Worm (Caenorhabditis elegans): ENCODE measurements around the gene lips-17.
A peak's percentile ranks its signal among the peaks of the same experiment; 100 is the strongest.

The lips-17 gene

DNA sequence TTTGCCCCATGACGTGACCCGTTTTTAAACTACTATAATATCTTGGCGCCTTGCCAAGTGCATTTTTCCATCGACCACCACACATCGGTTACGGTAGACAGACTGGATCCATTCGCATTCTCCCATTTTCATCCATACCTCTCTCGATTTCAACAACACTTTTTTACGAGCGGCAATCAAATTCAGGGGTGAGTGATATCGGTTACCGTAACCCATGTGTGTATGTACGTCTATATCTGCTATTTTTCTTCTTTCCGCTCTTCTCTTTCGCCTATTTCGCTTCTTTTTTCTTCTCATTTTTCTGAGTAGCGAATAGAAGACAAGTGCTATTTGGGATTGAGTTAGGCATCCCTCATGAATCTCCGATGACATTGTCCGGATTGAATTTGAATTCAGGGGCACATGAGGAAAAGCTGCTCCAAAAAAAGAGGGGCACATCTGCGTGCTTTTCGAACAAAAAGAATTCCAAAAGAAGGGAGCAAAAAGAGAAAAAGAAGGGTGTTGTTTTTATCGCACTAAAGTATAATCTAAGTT lies 23.7 kb downstream of the lips-17 start:
- TF ChIP-seq sea-1 (GFP tag; conservative IDR thresholded peaks at IDR 0.05): no peak
- no peak for TF ChIP-seq pes-1 (GFP tag; IDR thresholded peaks at IDR 0.05)
- TF ChIP-seq scrt-1 (GFP tag; IDR thresholded peaks at IDR 0.05): no peak
- no peak for TF ChIP-seq F13C5.2 (tag; optimal IDR thresholded peaks at IDR 0.05)
- no peak for TF ChIP-seq hmg-4 (GFP tag; optimal IDR thresholded peaks at IDR 0.05)
- no peak for TF ChIP-seq flt-1 (GFP tag; IDR thresholded peaks at IDR 0.05)
- TF ChIP-seq tbx-37 (GFP tag; conservative IDR thresholded peaks at IDR 0.05): no peak
- TF ChIP-seq hnd-1 (tag; optimal IDR thresholded peaks at IDR 0.05): no peak
- TF ChIP-seq ets-7 (tag; optimal IDR thresholded peaks at IDR 0.05): no peak
- TF ChIP-seq aly-1 (tag; optimal IDR thresholded peaks at IDR 0.05): no peak
- TF ChIP-seq ceh-13 (GFP tag; optimal IDR thresholded peaks at IDR 0.05): no peak
- no peak for TF ChIP-seq hmbx-1 (tag; optimal IDR thresholded peaks at IDR 0.05)

DNA sequence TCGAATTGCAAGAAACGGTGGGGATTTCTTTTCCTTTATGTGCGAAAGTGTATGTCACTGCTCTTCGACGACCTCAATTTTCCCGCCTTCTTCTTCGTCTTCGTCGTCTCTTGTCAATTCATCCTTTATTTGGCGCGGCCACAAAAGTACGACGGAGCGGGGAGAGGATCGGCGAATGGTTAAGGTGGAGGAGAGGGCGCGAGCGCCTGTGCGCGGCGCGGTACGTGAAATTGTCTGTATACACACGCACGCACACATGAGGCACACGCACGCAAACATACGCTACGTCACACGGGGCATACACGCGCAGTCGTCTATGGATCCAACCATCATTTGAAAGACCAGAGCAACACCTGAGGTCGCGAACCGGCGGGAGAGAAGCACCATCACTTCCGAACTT lies 27.2 kb downstream of the lips-17 start:
- TF ChIP-seq hmg-4 (GFP tag; optimal IDR thresholded peaks at IDR 0.05) (peak; percentile 14), ets-7 (tag; optimal IDR thresholded peaks at IDR 0.05) (no peak)

- TF ChIP-seq flt-1 (GFP tag; IDR thresholded peaks at IDR 0.05) (no peak), hmbx-1 (tag; optimal IDR thresholded peaks at IDR 0.05) (no peak), scrt-1 (GFP tag; IDR thresholded peaks at IDR 0.05) (no peak), ets-7 (tag; optimal IDR thresholded peaks at IDR 0.05) (no peak), B0310.2 (tag; optimal IDR thresholded peaks at IDR 0.05) (no peak), aly-1 (tag; optimal IDR thresholded peaks at IDR 0.05) (no peak), ceh-13 (GFP tag; optimal IDR thresholded peaks at IDR 0.05) (no peak), ama-1 (optimal IDR thresholded peaks at IDR 0.05) (no peak), pes-1 (GFP tag; IDR thresholded peaks at IDR 0.05) (no peak), hmg-4 (GFP tag; optimal IDR thresholded peaks at IDR 0.05) (no peak), sea-1 (GFP tag; conservative IDR thresholded peaks at IDR 0.05) (no peak)
Measured at ce11 chrII:7636941-7637340, 28.9 kb downstream of the lips-17 start.

DNA sequence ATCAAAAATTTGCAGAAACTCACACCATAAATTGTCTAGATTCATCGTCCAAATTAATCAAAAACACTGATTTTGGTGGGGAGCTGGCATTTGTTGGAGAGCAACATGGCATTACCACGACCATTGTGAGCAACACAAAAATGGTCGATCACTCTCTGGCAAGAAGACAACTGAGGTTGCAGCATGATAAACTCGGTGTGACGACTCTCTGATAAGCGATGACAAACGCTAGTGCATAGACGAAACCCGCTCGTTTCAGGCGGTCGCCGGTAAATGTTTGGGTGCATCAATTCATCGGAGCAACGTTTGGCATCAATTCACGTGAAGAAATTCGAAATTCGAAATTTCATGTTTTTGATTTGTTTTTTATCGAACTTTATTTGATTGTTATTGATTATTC lies 31.0 kb downstream of the lips-17 start:
- TF ChIP-seq hnd-1 (tag; optimal IDR thresholded peaks at IDR 0.05) (no peak), hmbx-1 (tag; optimal IDR thresholded peaks at IDR 0.05) (no peak), aly-1 (tag; optimal IDR thresholded peaks at IDR 0.05) (no peak), ama-1 (optimal IDR thresholded peaks at IDR 0.05) (no peak), sea-1 (GFP tag; conservative IDR thresholded peaks at IDR 0.05) (no peak), tbx-11 (GFP tag; IDR thresholded peaks at IDR 0.05) (no peak), tbx-37 (GFP tag; conservative IDR thresholded peaks at IDR 0.05) (no peak), tra-4 (tag; optimal IDR thresholded peaks at IDR 0.05) (no peak), ceh-13 (GFP tag; optimal IDR thresholded peaks at IDR 0.05) (no peak), hmg-4 (GFP tag; optimal IDR thresholded peaks at IDR 0.05) (no peak), flt-1 (GFP tag; IDR thresholded peaks at IDR 0.05) (no peak), pes-1 (GFP tag; IDR thresholded peaks at IDR 0.05) (no peak), B0310.2 (tag; optimal IDR thresholded peaks at IDR 0.05) (no peak), ets-7 (tag; optimal IDR thresholded peaks at IDR 0.05) (no peak), scrt-1 (GFP tag; IDR thresholded peaks at IDR 0.05) (no peak), F13C5.2 (tag; optimal IDR thresholded peaks at IDR 0.05) (no peak), ceh-36 (tag; optimal IDR thresholded peaks at IDR 0.05) (no peak)

DNA sequence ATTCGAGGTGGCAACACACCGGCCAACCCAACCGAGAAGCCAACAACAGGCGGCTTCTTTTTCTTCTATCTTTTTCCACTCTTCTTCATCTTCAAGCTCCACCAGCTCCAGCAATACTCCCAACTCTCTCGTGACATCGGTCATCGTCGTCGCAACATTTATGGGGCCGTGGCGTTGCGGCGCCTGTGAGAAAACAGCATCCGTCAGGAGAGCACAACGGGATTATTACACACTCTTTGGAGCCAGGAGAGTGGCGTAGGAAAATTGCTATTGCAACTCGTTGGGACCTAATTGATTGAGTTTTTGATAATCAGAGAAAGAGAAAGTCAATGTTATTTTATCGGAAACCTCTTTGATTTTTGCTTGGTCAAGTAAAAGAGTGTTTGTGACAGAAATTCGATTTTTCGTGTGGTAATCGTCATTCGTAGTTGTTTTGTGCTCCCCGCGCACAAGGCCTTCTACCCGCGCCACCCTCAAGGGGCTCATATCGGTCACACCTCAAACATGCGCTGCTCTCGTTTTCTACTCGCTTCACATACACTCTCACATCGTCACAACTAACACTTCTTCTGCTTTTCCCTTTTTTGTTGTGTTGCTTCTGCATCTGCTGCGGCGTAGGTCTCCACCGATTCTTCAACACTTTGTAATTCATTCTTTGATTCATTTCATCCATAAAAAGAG lies 32.2 kb downstream of the lips-17 start:
- TF ChIP-seq scrt-1 (GFP tag; IDR thresholded peaks at IDR 0.05) (no peak), flt-1 (GFP tag; IDR thresholded peaks at IDR 0.05) (no peak), tra-4 (tag; optimal IDR thresholded peaks at IDR 0.05) (no peak), tbx-37 (GFP tag; conservative IDR thresholded peaks at IDR 0.05) (no peak), F13C5.2 (tag; optimal IDR thresholded peaks at IDR 0.05) (no peak), hmg-4 (GFP tag; optimal IDR thresholded peaks at IDR 0.05) (no peak), tbx-11 (GFP tag; IDR thresholded peaks at IDR 0.05) (no peak), ets-7 (tag; optimal IDR thresholded peaks at IDR 0.05) (no peak), hnd-1 (tag; optimal IDR thresholded peaks at IDR 0.05) (no peak), ceh-13 (GFP tag; optimal IDR thresholded peaks at IDR 0.05) (no peak), sea-1 (GFP tag; conservative IDR thresholded peaks at IDR 0.05) (no peak), ama-1 (optimal IDR thresholded peaks at IDR 0.05) (no peak)

DNA sequence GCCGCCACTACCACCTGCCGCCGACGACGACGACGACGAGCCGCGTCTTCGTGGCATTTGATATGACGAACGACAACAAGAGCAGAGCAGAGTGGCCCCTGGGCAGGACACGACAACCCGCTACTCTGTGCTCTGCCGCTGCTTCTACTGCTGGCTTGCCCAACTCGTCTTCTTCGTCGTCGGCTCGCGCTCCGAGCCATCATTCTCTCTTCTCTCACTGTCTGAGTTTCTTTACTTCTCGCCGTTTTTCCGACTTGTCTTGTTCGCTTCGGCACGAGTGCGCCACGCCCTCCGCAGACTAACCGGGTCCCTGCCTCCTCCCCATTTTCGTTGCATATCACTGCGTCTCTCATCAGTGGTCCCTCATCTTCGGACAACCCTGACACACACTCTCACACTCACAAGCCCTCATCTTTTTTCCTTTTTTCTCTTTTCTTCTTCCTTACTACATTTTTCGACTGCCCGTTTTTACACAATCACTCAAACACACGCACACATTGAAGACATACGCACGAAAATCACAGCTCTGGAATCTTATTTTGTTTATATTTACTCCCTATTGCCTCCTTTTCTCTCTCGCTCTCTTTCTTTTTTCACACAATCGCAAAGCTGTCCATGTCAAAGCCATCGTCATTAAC lies 34.1 kb downstream of the lips-17 start:
- TF ChIP-seq B0310.2 (tag; optimal IDR thresholded peaks at IDR 0.05): no peak
- TF ChIP-seq F13C5.2 (tag; optimal IDR thresholded peaks at IDR 0.05): no peak
- no peak for TF ChIP-seq scrt-1 (GFP tag; IDR thresholded peaks at IDR 0.05)
- TF ChIP-seq tbx-11 (GFP tag; IDR thresholded peaks at IDR 0.05): no peak
- TF ChIP-seq hmg-4 (GFP tag; optimal IDR thresholded peaks at IDR 0.05): no peak
- no peak for TF ChIP-seq ets-7 (tag; optimal IDR thresholded peaks at IDR 0.05)
- no peak for TF ChIP-seq flt-1 (GFP tag; IDR thresholded peaks at IDR 0.05)
- TF ChIP-seq ama-1 (optimal IDR thresholded peaks at IDR 0.05): no peak
- TF ChIP-seq hnd-1 (tag; optimal IDR thresholded peaks at IDR 0.05): no peak
- no peak for TF ChIP-seq tra-4 (tag; optimal IDR thresholded peaks at IDR 0.05)
- no peak for TF ChIP-seq sea-1 (GFP tag; conservative IDR thresholded peaks at IDR 0.05)
- TF ChIP-seq pes-1 (GFP tag; IDR thresholded peaks at IDR 0.05): no peak
- no peak for TF ChIP-seq ceh-36 (tag; optimal IDR thresholded peaks at IDR 0.05)
- no peak for TF ChIP-seq tbx-37 (GFP tag; conservative IDR thresholded peaks at IDR 0.05)
- TF ChIP-seq hmbx-1 (tag; optimal IDR thresholded peaks at IDR 0.05): no peak
- no peak for TF ChIP-seq aly-1 (tag; optimal IDR thresholded peaks at IDR 0.05)

DNA sequence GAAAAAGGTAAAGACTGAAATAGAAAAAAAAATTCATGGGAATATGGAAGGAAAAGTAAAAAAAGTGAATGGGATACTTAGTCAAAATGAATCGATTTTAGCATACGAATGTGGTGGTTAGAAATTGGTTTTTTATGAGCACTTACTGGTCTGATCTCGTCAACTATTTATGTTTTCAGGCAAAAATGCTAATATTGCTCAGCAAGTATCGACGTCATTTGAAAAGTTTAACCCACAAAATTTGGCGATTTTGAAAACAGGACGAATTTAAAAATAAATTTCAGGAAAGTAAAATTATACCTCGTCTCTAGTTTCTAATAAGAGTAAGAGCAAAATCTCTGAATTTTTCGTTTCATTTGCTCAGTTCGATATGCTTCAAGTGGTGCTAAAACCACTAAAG lies 35.2 kb downstream of the lips-17 start:
- no peak for TF ChIP-seq ceh-36 (tag; optimal IDR thresholded peaks at IDR 0.05)
- TF ChIP-seq ama-1 (optimal IDR thresholded peaks at IDR 0.05): no peak
- no peak for TF ChIP-seq sea-1 (GFP tag; conservative IDR thresholded peaks at IDR 0.05)
- no peak for TF ChIP-seq aly-1 (tag; optimal IDR thresholded peaks at IDR 0.05)
- no peak for TF ChIP-seq scrt-1 (GFP tag; IDR thresholded peaks at IDR 0.05)
- no peak for TF ChIP-seq F13C5.2 (tag; optimal IDR thresholded peaks at IDR 0.05)
- no peak for TF ChIP-seq hmbx-1 (tag; optimal IDR thresholded peaks at IDR 0.05)
- no peak for TF ChIP-seq B0310.2 (tag; optimal IDR thresholded peaks at IDR 0.05)
- TF ChIP-seq pes-1 (GFP tag; IDR thresholded peaks at IDR 0.05): no peak
- no peak for TF ChIP-seq tbx-11 (GFP tag; IDR thresholded peaks at IDR 0.05)
- no peak for TF ChIP-seq hmg-4 (GFP tag; optimal IDR thresholded peaks at IDR 0.05)

Measured in whole organism, early embryonic.